Worm (Caenorhabditis elegans) whole organism, midembryonic: ENCODE measurements around the gene chil-2.

Source experiments
- T22C8.4 ChIP-seq: fragments of 200-800 bp; sonication (Bioruptor generic); IDR thresholded peaks from 2 replicates; pipeline ENCODE4 v1.3.6; 2022; ENCODE audit warnings: missing genetic modification characterization, missing compliant biosample characterization
- cog-1 ChIP-seq: sonication (generic microtip); optimal IDR thresholded peaks from 2 replicates; lab custom pipeline; 2016; ENCODE audit warnings: missing genetic modification characterization, missing compliant biosample characterization
- flt-1 ChIP-seq: fragments of 200-800 bp; sonication (Bioruptor generic); IDR thresholded peaks from 2 replicates; pipeline ENCODE4 v1.3.6; 2022; ENCODE audit warnings: missing genetic modification characterization, missing compliant biosample characterization
- klf-2 ChIP-seq: fragments of 200-800 bp; sonication (Bioruptor generic); conservative IDR thresholded peaks from 2 replicates; pipeline ENCODE4 v1.3.6; 2022; ENCODE audit warnings: missing genetic modification reagents, missing genetic modification characterization, missing compliant biosample characterization
- med-1 ChIP-seq: sonication (generic microtip); optimal IDR thresholded peaks from 2 replicates; lab custom pipeline; 2017; ENCODE audit warnings: missing genetic modification characterization, mild to moderate bottlenecking, missing compliant biosample characterization, antibody characterized with exemption, missing genetic modification reagents; ENCODE audit not compliant: insufficient read depth
- ref-1 ChIP-seq: fragments of 200-800 bp; sonication (Bioruptor generic); conservative IDR thresholded peaks from 2 replicates; pipeline ENCODE4 v1.3.6; 2022; ENCODE audit warnings: missing genetic modification reagents, missing genetic modification characterization, missing compliant biosample characterization
- tab-1 ChIP-seq: fragments of 200-800 bp; sonication (Bioruptor generic); IDR thresholded peaks from 2 replicates; pipeline ENCODE4 v1.3.6; 2022; ENCODE audit warnings: missing genetic modification characterization, missing compliant biosample characterization
- ztf-23 ChIP-seq: fragments of 200-800 bp; sonication (Bioruptor generic); IDR thresholded peaks from 2 replicates; pipeline ENCODE4 v1.3.6; 2022; ENCODE audit warnings: missing genetic modification reagents, missing genetic modification characterization, missing compliant biosample characterization
- ztf-29 ChIP-seq: fragments of 200-800 bp; sonication (Bioruptor generic); IDR thresholded peaks from 2 replicates; pipeline ENCODE4 v1.3.6; 2022; ENCODE audit warnings: missing genetic modification reagents, missing genetic modification characterization, missing compliant biosample characterization

The chil-2 gene

ce11 chrII:9833855-9834254 is 40.6 kb downstream of the chil-2 start, which contains the start of gene ZK938.3:
TSS of gene ZK938.3 (minus strand) at chrII:9833955.
- TF ChIP-seq med-1 (GFP tag; lab: Kevin White, UChicago) = no peak
- TF ChIP-seq cog-1 = no peak
- TF ChIP-seq ztf-29 = no peak

ce11 chrII:9831033-9831432 is 43.4 kb downstream of the chil-2 start, which contains the start of gene ZK938.12:
TSS of gene ZK938.12 (plus strand) at chrII:9831333.
- no peak for TF ChIP-seq ztf-23
- TF ChIP-seq T22C8.4 (GFP tag; lab: Robert Waterston, UW) = no peak
- TF ChIP-seq med-1 (GFP tag; lab: Kevin White, UChicago) = no peak
- TF ChIP-seq ref-1 (GFP tag; lab: Robert Waterston, UW) = no peak
- no peak for TF ChIP-seq tab-1
- no peak for TF ChIP-seq flt-1 (GFP tag; lab: Robert Waterston, UW)
- no peak for TF ChIP-seq ztf-29
- TF ChIP-seq klf-2 (GFP tag; lab: Robert Waterston, UW) = no peak
- TF ChIP-seq cog-1 = no peak

- TF ChIP-seq flt-1 (GFP tag; lab: Robert Waterston, UW) (no peak), ref-1 (GFP tag; lab: Robert Waterston, UW) (no peak), T22C8.4 (GFP tag; lab: Robert Waterston, UW) (no peak), klf-2 (GFP tag; lab: Robert Waterston, UW) (no peak), ztf-29 (no peak), tab-1 (no peak), med-1 (GFP tag; lab: Kevin White, UChicago) (no peak), cog-1 (no peak), ztf-23 (no peak)
These were observed 45.3 kb downstream of the chil-2 start, which contains the start of gene ZK938.1 for ce11 chrII:9829108-9829507. TSS of gene ZK938.1 (plus strand) at chrII:9829408.

ce11 chrII:9828502-9828901 is 45.9 kb downstream of the chil-2 start:
- TF ChIP-seq med-1 (GFP tag; lab: Kevin White, UChicago) (no peak), cog-1 (no peak), klf-2 (GFP tag; lab: Robert Waterston, UW) (no peak), ztf-29 (no peak), ztf-23 (no peak), flt-1 (GFP tag; lab: Robert Waterston, UW) (no peak), tab-1 (no peak), T22C8.4 (GFP tag; lab: Robert Waterston, UW) (no peak), ref-1 (GFP tag; lab: Robert Waterston, UW) (no peak)

ce11 chrII:9827852-9828251 is 46.6 kb downstream of the chil-2 start, which contains the start of gene eyg-1:
TSS of gene eyg-1 (minus strand) at chrII:9827952.
- TF ChIP-seq ztf-29 (no peak), tab-1 (no peak), med-1 (GFP tag; lab: Kevin White, UChicago) (no peak), flt-1 (GFP tag; lab: Robert Waterston, UW) (no peak), ref-1 (GFP tag; lab: Robert Waterston, UW) (no peak), cog-1 (no peak), ztf-23 (no peak), klf-2 (GFP tag; lab: Robert Waterston, UW) (no peak), T22C8.4 (GFP tag; lab: Robert Waterston, UW) (no peak)

ce11 chrII:9826946-9827345 is 47.5 kb downstream of the chil-2 start:
- TF ChIP-seq T22C8.4 (GFP tag; lab: Robert Waterston, UW) (no peak), tab-1 (no peak)
